Fruit fly (Drosophila melanogaster) whole organism, embryonic: Measurements from ENCODE around the gene RpL24.

Source experiments
- Adf1 ChIP-seq: fragments of 200-800 bp; sonication (Bioruptor generic); IDR thresholded peaks from 2 replicates; pipeline ENCODE4 v1.3.6; 2022; ENCODE audit warnings: missing biosample characterization, missing genetic modification characterization
- CG10147 ChIP-seq: fragments of 200-800 bp; sonication (Bioruptor generic); optimal IDR thresholded peaks from 2 replicates; lab custom pipeline; 2019; ENCODE audit warnings: missing biosample characterization, mild to moderate bottlenecking, missing genetic modification characterization, moderate library complexity
- CG10209 ChIP-seq: fragments of 200-800 bp; sonication (Bioruptor generic); optimal IDR thresholded peaks from 3 replicates; lab custom pipeline; 2017; ENCODE audit warnings: missing biosample characterization, mild to moderate bottlenecking, missing genetic modification characterization, missing genetic modification reagents
- CG10366 ChIP-seq: fragments of 200-800 bp; sonication (Bioruptor generic); IDR thresholded peaks from 2 replicates; pipeline ENCODE4 v1.3.6; 2022; ENCODE audit warnings: missing biosample characterization, missing genetic modification characterization
- CG16813 ChIP-seq: fragments of 200-800 bp; sonication (Bioruptor generic); IDR thresholded peaks from 3 replicates; pipeline ENCODE4 v1.3.6; 2022; ENCODE audit warnings: missing biosample characterization, missing genetic modification characterization; ENCODE audit not compliant: partially characterized antibody
- CG17912 ChIP-seq: fragments of 200-800 bp; sonication (Bioruptor generic); optimal IDR thresholded peaks from 2 replicates; lab custom pipeline; 2018; ENCODE audit warnings: missing biosample characterization, mild to moderate bottlenecking, missing genetic modification characterization
- CG1792 ChIP-seq: fragments of 200-800 bp; sonication (Bioruptor generic); optimal IDR thresholded peaks from 2 replicates; lab custom pipeline; 2016; ENCODE audit warnings: missing biosample characterization, missing genetic modification characterization
- CG18599 ChIP-seq: fragments of 200-800 bp; sonication (Bioruptor generic); optimal IDR thresholded peaks from 3 replicates; lab custom pipeline; 2017; ENCODE audit warnings: missing biosample characterization, missing genetic modification characterization, mild to moderate bottlenecking, moderate library complexity, missing genetic modification reagents
- CG2199 ChIP-seq: fragments of 200-800 bp; sonication (Bioruptor generic); IDR thresholded peaks from 3 replicates; pipeline ENCODE4 v1.3.6; 2022; ENCODE audit warnings: missing biosample characterization, missing genetic modification characterization
- CG31365 ChIP-seq: fragments of 200-800 bp; sonication (Bioruptor generic); optimal IDR thresholded peaks from 2 replicates; lab custom pipeline; 2018; ENCODE audit warnings: missing biosample characterization, mild to moderate bottlenecking, missing genetic modification characterization
- CG4854 ChIP-seq: fragments of 200-800 bp; sonication (Bioruptor generic); optimal IDR thresholded peaks from 2 replicates; lab custom pipeline; 2016; ENCODE audit warnings: missing biosample characterization, missing genetic modification characterization, inconsistent platforms
- CG6683 ChIP-seq: fragments of 200-800 bp; sonication (Bioruptor generic); optimal IDR thresholded peaks from 2 replicates; lab custom pipeline; 2017; ENCODE audit warnings: missing biosample characterization, mild to moderate bottlenecking, missing genetic modification characterization, missing genetic modification reagents
- CG7556 ChIP-seq: fragments of 200-800 bp; sonication (Bioruptor generic); optimal IDR thresholded peaks from 2 replicates; lab custom pipeline; 2017; ENCODE audit warnings: missing biosample characterization, mild to moderate bottlenecking, missing genetic modification characterization
- CG7987 ChIP-seq: fragments of 200-800 bp; sonication (Bioruptor generic); optimal IDR thresholded peaks from 2 replicates; lab custom pipeline; 2018; ENCODE audit warnings: missing biosample characterization, mild to moderate bottlenecking, missing genetic modification characterization, moderate library complexity
- CG9437 ChIP-seq: fragments of 200-800 bp; sonication (Bioruptor generic); optimal IDR thresholded peaks from 2 replicates; lab custom pipeline; 2018; ENCODE audit warnings: missing biosample characterization, mild to moderate bottlenecking, missing genetic modification characterization
- CG9876 ChIP-seq: fragments of 200-800 bp; sonication (Bioruptor generic); optimal IDR thresholded peaks from 2 replicates; lab custom pipeline; 2016; ENCODE audit warnings: missing biosample characterization, missing genetic modification characterization
- Camta ChIP-seq: fragments of 200-800 bp; sonication (Bioruptor generic); optimal IDR thresholded peaks from 2 replicates; lab custom pipeline; 2016; ENCODE audit warnings: missing biosample characterization, missing genetic modification characterization
- Dref ChIP-seq: fragments of 200-800 bp; sonication (Bioruptor generic); IDR thresholded peaks from 2 replicates; pipeline ENCODE4 v1.3.6; 2022; ENCODE audit warnings: missing biosample characterization, missing genetic modification characterization
- ERR ChIP-seq: fragments of 200-800 bp; sonication (Bioruptor generic); optimal IDR thresholded peaks from 2 replicates; lab custom pipeline; 2016; ENCODE audit warnings: missing biosample characterization, missing genetic modification characterization
- Gsc ChIP-seq: fragments of 200-800 bp; sonication (Bioruptor generic); IDR thresholded peaks from 2 replicates; pipeline ENCODE4 v1.3.6; 2022; ENCODE audit warnings: missing biosample characterization, missing genetic modification characterization
- HLH3B ChIP-seq: fragments of 200-800 bp; sonication (Bioruptor generic); IDR thresholded peaks from 2 replicates; pipeline ENCODE4 v1.3.6; 2022; ENCODE audit warnings: missing biosample characterization, missing genetic modification characterization
- HLH54F ChIP-seq: fragments of 200-800 bp; sonication (Bioruptor generic); optimal IDR thresholded peaks from 3 replicates; lab custom pipeline; 2016; ENCODE audit warnings: missing biosample characterization, missing genetic modification characterization
- Hey ChIP-seq: fragments of 200-800 bp; sonication (Bioruptor generic); optimal IDR thresholded peaks from 3 replicates; lab custom pipeline; 2018; ENCODE audit warnings: missing biosample characterization, mild to moderate bottlenecking, missing genetic modification characterization
- Med ChIP-seq: fragments of 200-800 bp; sonication (Bioruptor generic); peaks from one replicate; lab custom pipeline; 2016; ENCODE audit warnings: missing biosample characterization, missing genetic modification characterization, mild to moderate bottlenecking, inconsistent platforms, moderate library complexity
- NC2α ChIP-seq: fragments of 200-800 bp; sonication (Bioruptor generic); optimal IDR thresholded peaks from 2 replicates; lab custom pipeline; 2016; ENCODE audit warnings: missing biosample characterization, missing genetic modification characterization
- Opbp ChIP-seq: fragments of 200-800 bp; sonication (Bioruptor generic); IDR thresholded peaks from 3 replicates; pipeline ENCODE4 v1.3.6; 2022; ENCODE audit warnings: missing biosample characterization, missing genetic modification characterization; ENCODE audit not compliant: partially characterized antibody
- Rx ChIP-seq: fragments of 200-800 bp; sonication (Bioruptor generic); IDR thresholded peaks from 2 replicates; pipeline ENCODE4 v1.3.6; 2022; ENCODE audit warnings: missing biosample characterization, missing genetic modification characterization
- Side ChIP-seq: fragments of 200-800 bp; sonication (Bioruptor generic); optimal IDR thresholded peaks from 2 replicates; lab custom pipeline; 2016; ENCODE audit warnings: missing biosample characterization, missing genetic modification characterization
- Ssrp ChIP-seq: fragments of 200-800 bp; sonication (Bioruptor generic); optimal IDR thresholded peaks from 2 replicates; lab custom pipeline; 2018; ENCODE audit warnings: missing biosample characterization, mild to moderate bottlenecking, missing genetic modification characterization, moderate library complexity
- bowl ChIP-seq: fragments of 200-800 bp; sonication (Bioruptor generic); IDR thresholded peaks from 2 replicates; pipeline ENCODE4 v1.3.6; 2022; ENCODE audit warnings: missing biosample characterization, missing genetic modification characterization
- chinmo ChIP-seq: fragments of 200-800 bp; sonication (Bioruptor generic); IDR thresholded peaks from 4 replicates; pipeline ENCODE4 v1.3.6; 2022; ENCODE audit warnings: missing biosample characterization, missing genetic modification characterization; ENCODE audit not compliant: partially characterized antibody
- chn ChIP-seq: fragments of 200-800 bp; sonication (Bioruptor generic); optimal IDR thresholded peaks from 2 replicates; lab custom pipeline; 2016; ENCODE audit warnings: missing biosample characterization, missing genetic modification characterization
- croc ChIP-seq: fragments of 200-800 bp; sonication (Bioruptor generic); conservative IDR thresholded peaks from 3 replicates; pipeline ENCODE4 v1.3.6; 2022; ENCODE audit warnings: missing biosample characterization, missing genetic modification characterization
- crol ChIP-seq: fragments of 200-800 bp; sonication (Bioruptor generic); IDR thresholded peaks from 2 replicates; pipeline ENCODE4 v1.3.6; 2022; ENCODE audit warnings: missing biosample characterization, missing genetic modification characterization
- danr ChIP-seq: fragments of 200-800 bp; sonication (Bioruptor generic); IDR thresholded peaks from 2 replicates; pipeline ENCODE4 v1.3.6; 2022; ENCODE audit warnings: missing biosample characterization, missing genetic modification characterization
- dm ChIP-seq: fragments of 200-800 bp; sonication (Bioruptor generic); optimal IDR thresholded peaks from 3 replicates; lab custom pipeline; 2016; ENCODE audit warnings: missing biosample characterization, missing genetic modification characterization
- esg ChIP-seq: fragments of 200-800 bp; sonication (Bioruptor generic); conservative IDR thresholded peaks from 2 replicates; pipeline ENCODE4 v1.3.6; 2022; ENCODE audit warnings: missing biosample characterization, missing genetic modification characterization
- gsb ChIP-seq: fragments of 200-800 bp; sonication (Bioruptor generic); IDR thresholded peaks from 2 replicates; pipeline ENCODE4 v1.3.6; 2022; ENCODE audit warnings: missing biosample characterization, missing genetic modification characterization
- nom ChIP-seq: fragments of 200-800 bp; sonication (Bioruptor generic); optimal IDR thresholded peaks from 2 replicates; lab custom pipeline; 2017; ENCODE audit warnings: missing biosample characterization, missing genetic modification characterization, mild to moderate bottlenecking, moderate library complexity, missing genetic modification reagents
- oc ChIP-seq: fragments of 200-800 bp; sonication (Bioruptor generic); optimal IDR thresholded peaks from 2 replicates; lab custom pipeline; 2018; ENCODE audit warnings: missing biosample characterization, mild to moderate bottlenecking, missing genetic modification characterization, moderate library complexity
- otp ChIP-seq: fragments of 200-800 bp; sonication (Bioruptor generic); IDR thresholded peaks from 3 replicates; pipeline ENCODE4, ENCODE4 v1.3.6; 2022; ENCODE audit warnings: missing biosample characterization, missing genetic modification characterization
- pb ChIP-seq: fragments of 200-800 bp; sonication (Bioruptor generic); optimal IDR thresholded peaks from 3 replicates; lab custom pipeline; 2016; ENCODE audit warnings: missing biosample characterization, missing genetic modification characterization
- pho ChIP-seq: fragments of 200-800 bp; sonication (Bioruptor generic); optimal IDR thresholded peaks from 2 replicates; lab custom pipeline; 2016; ENCODE audit warnings: missing biosample characterization, missing genetic modification characterization
- prd ChIP-seq, 3 experiments: fragments of >200 bp in 2 of 3; fragments of 200-800 bp in 1 of 3; sonication (Bioruptor generic) in 1 of 3; optimal IDR thresholded peaks in 2 of 3; IDR thresholded peaks in 1 of 3; 2 replicates in 2 of 3; 3 replicates in 1 of 3; pipeline versions ENCODE4 v1.3.6 to Lab custom; 2017 to 2022; ENCODE audit warnings: missing biosample characterization in 1 of 3, missing genetic modification characterization in 1 of 3
- pzg ChIP-seq: fragments of 200-800 bp; sonication (Bioruptor generic); optimal IDR thresholded peaks from 3 replicates; lab custom pipeline; 2018; ENCODE audit warnings: missing biosample characterization, mild to moderate bottlenecking, missing genetic modification characterization, moderate library complexity
- sim ChIP-seq: fragments of 200-800 bp; sonication (Bioruptor generic); IDR thresholded peaks from 2 replicates; pipeline ENCODE4 v1.3.6; 2022; ENCODE audit warnings: missing biosample characterization, missing genetic modification characterization
- slbo ChIP-seq: fragments of 200-800 bp; sonication (Bioruptor generic); IDR thresholded peaks from 2 replicates; pipeline ENCODE4 v1.3.6; 2022; ENCODE audit warnings: missing biosample characterization, missing genetic modification characterization
- tll ChIP-seq, 2 experiments: fragments of 200-800 bp in 1 of 2; fragments of >200 bp in 1 of 2; sonication (Bioruptor generic) in 1 of 2; optimal IDR thresholded peaks; 2 replicates each; lab custom pipeline; 2017 to 2019; ENCODE audit warnings: missing biosample characterization in 2 of 2, missing genetic modification characterization in 2 of 2, mild to moderate bottlenecking in 1 of 2, moderate library complexity in 1 of 2

Gene RpL24

DNA sequence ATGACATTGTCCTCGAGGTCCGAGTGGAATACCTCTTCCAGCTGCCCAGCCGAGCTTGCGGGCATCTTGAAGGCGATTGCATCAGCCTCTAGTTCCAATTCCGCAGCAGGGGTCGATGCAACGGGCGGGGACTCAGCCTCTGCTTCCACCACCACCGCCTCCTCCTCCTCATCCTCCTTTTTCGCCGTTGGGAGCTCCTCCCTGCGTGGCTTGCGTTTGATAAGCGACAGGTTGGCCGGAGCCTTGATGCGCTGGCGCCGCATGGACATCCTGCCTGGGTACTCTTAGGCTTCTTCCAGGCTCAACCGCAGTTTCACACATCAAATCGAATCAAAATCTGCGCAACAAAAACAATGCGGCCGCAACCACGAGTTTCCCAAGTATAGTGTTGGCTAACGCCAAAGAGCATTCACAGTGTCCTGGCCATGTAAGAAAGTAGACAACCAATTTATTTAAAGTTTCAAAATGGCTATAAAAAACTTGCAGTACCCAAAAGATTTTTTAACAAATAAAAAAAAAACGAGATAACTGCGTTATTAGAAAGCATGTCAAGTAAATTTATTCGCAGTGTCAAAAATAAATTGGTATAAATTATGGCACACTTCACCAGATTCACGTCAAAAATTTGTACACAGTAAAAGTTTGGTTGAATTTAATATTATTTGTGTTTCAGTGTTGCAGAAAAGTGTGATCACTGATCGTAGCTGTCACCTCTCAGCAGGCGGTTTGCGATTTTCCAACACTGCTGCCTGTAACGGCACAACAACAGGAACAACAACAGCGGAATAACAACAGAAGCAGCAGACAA lies 21.3 kb downstream of the RpL24 start, which contains the start of the genes Bdp1 and CG6565 (continued):
- TF ChIP-seq chinmo (no peak), CG9437 (GFP tag; lab: Kevin White, UChicago) (peak; percentile 94), Ssrp (tag; lab: Kevin White, UChicago) (peak; percentile 98), bowl (GFP tag; lab: Robert Waterston, UW) (peak; percentile 68; the same call in 1 of the 2 replicates), otp (GFP tag; lab: Robert Waterston, UW) (peak; percentile 80), Med (GFP tag; lab: Kevin White, UChicago) (peak; percentile 100), sim (peak; percentile 78), CG4854 (peak; percentile 97), CG18599 (GFP tag; lab: Kevin White, UChicago) (peak; percentile 95), prd (optimal IDR thresholded peaks at IDR 0.05; lab: Kevin White, UChicago) (no peak), prd (GFP tag; IDR thresholded peaks at IDR 0.05; lab: Robert Waterston, UW) (peak; percentile 98), CG2199 (peak; percentile 73; the same call in 1 of the 3 replicates), Rx (GFP tag; lab: Robert Waterston, UW) (peak; percentile 93), pzg (GFP tag; lab: Kevin White, UChicago) (peak; percentile 49), Side (GFP tag; lab: Kevin White, UChicago) (peak; percentile 98), CG10147 (GFP tag; lab: Kevin White, UChicago) (peak; percentile 93), CG16813 (0 out of 3 replicates have a peak, but pooled peaks have one; percentile 35), CG1792 (peak; percentile 97), Gsc (GFP tag; lab: Robert Waterston, UW) (peak; percentile 95), tll (GFP tag; optimal IDR thresholded peaks at IDR 0.05; lab: Kevin White, UChicago) (peak; percentile 54 to 94), pho (GFP tag; lab: Kevin White, UChicago) (peak; percentile 99), dm (GFP tag; lab: Kevin White, UChicago) (peak; percentile 99), chn (GFP tag; lab: Kevin White, UChicago) (peak; percentile 99), slbo (peak; percentile 98), CG6683 (GFP tag; lab: Kevin White, UChicago) (peak; percentile 86), HLH3B (GFP tag; lab: Robert Waterston, UW) (peak; percentile 92), HLH54F (GFP tag; lab: Kevin White, UChicago) (peak; percentile 99), gsb (peak; percentile 89), CG7987 (GFP tag; lab: Kevin White, UChicago) (peak; percentile 85), crol (peak; percentile 94), pb (GFP tag; lab: Kevin White, UChicago) (peak; percentile 97), Hey (tag; lab: Kevin White, UChicago) (peak; percentile 85), CG10366 (GFP tag; lab: Robert Waterston, UW) (peak; percentile 94), Camta (peak; percentile 99), NC2α (GFP tag; lab: Kevin White, UChicago) (peak; percentile 95), CG7556 (peak; percentile 98), nom (GFP tag; lab: Kevin White, UChicago) (peak; percentile 80), oc (tag; lab: Kevin White, UChicago) (peak; percentile 86), CG17912 (peak; percentile 58), CG9876 (peak; percentile 97), Dref (peak; percentile 26; the same call in 1 of the 2 replicates), esg (peak; percentile 97), Adf1 (peak; percentile 82), ERR (GFP tag; lab: Kevin White, UChicago) (peak; percentile 95), danr (GFP tag; lab: Robert Waterston, UW) (peak; percentile 97), CG10209 (GFP tag; lab: Kevin White, UChicago) (peak; percentile 98), CG31365 (tag; lab: Kevin White, UChicago) (peak; percentile 31), Opbp (no peak), croc (GFP tag; lab: Robert Waterston, UW) (peak; percentile 95)
